Worm (Caenorhabditis elegans) whole organism, L1 larva: ENCODE measurements around the gene D1046.4.
A peak's percentile ranks its signal among the peaks of the same experiment; 100 is the strongest.

Source experiments
- C04F5.9 ChIP-seq: sonication (generic microtip); optimal IDR thresholded peaks from 2 replicates; lab custom pipeline; 2016; ENCODE audit warnings: missing genetic modification characterization, missing compliant biosample characterization
- C16A3.4 ChIP-seq: fragments of 150-350 bp; optimal IDR thresholded peaks from 2 replicates; lab custom pipeline; 2014; ENCODE audit warnings: missing biosample characterization, missing genetic modification characterization
- F16B12.6 ChIP-seq: fragments of 150-350 bp; optimal IDR thresholded peaks from 2 replicates; lab custom pipeline; 2014; ENCODE audit warnings: missing biosample characterization, missing genetic modification characterization
- aha-1 ChIP-seq: fragments of 150-350 bp; optimal IDR thresholded peaks from 2 replicates; lab custom pipeline; 2014; ENCODE audit warnings: missing biosample characterization, missing genetic modification characterization
- alr-1 ChIP-seq: fragments of 200-800 bp; sonication (Bioruptor generic); optimal IDR thresholded peaks from 2 replicates; lab custom pipeline; 2018; ENCODE audit warnings: borderline replicate concordance, mild to moderate bottlenecking, missing genetic modification characterization, missing compliant biosample characterization
- ceh-82 ChIP-seq, 3 experiments: fragments of 150-350 bp in 1 of 3; sonication (generic microtip) in 2 of 3; optimal IDR thresholded peaks; 2 replicates each; lab custom pipeline; 2014 to 2017; ENCODE audit warnings: missing biosample characterization in 3 of 3, missing genetic modification characterization in 3 of 3
- ces-1 ChIP-seq: fragments of 150-350 bp; optimal IDR thresholded peaks from 2 replicates; lab custom pipeline; 2014; ENCODE audit warnings: missing biosample characterization, missing genetic modification reagents, missing genetic modification characterization
- dpl-1 ChIP-seq, 3 experiments: fragments of 150-350 bp in 2 of 3; sonication (generic microtip) in 1 of 3; optimal IDR thresholded peaks; 2 replicates each; lab custom pipeline; 2014 to 2017; ENCODE audit warnings: missing biosample characterization in 3 of 3, missing genetic modification characterization in 3 of 3, missing genetic modification reagents in 3 of 3
- efl-1 ChIP-seq, 4 experiments: fragments of 150-350 bp; optimal IDR thresholded peaks in 3 of 4; peaks in 1 of 4; 1 replicate in 1 of 4; 2 replicates in 3 of 4; lab custom pipeline; 2014; ENCODE audit warnings: missing biosample characterization in 2 of 4, missing genetic modification characterization in 2 of 4, missing genetic modification reagents in 2 of 4
- egl-27 ChIP-seq, 2 experiments: fragments of 150-350 bp in 1 of 2; sonication (generic microtip); optimal IDR thresholded peaks; 3 replicates each; lab custom pipeline; 2017 to 2018; ENCODE audit warnings: missing biosample characterization in 2 of 2, missing genetic modification characterization in 2 of 2, missing genetic modification reagents in 2 of 2
- ets-5 ChIP-seq: fragments of 200-800 bp; sonication (Bioruptor generic); IDR thresholded peaks from 2 replicates; pipeline ENCODE4 v1.3.6; 2022; ENCODE audit warnings: missing genetic modification characterization, missing compliant biosample characterization
- fkh-4 ChIP-seq: sonication (generic microtip); optimal IDR thresholded peaks from 2 replicates; lab custom pipeline; 2016; ENCODE audit warnings: missing compliant biosample characterization, missing genetic modification characterization, borderline replicate concordance
- fkh-8 ChIP-seq: sonication (generic microtip); optimal IDR thresholded peaks from 2 replicates; lab custom pipeline; 2016; ENCODE audit warnings: mild to moderate bottlenecking, missing genetic modification characterization, missing compliant biosample characterization
- grh-1 ChIP-seq: fragments of 200-800 bp; sonication (Bioruptor generic); IDR thresholded peaks from 2 replicates; pipeline ENCODE4 v1.3.6; 2022; ENCODE audit warnings: missing genetic modification reagents, missing genetic modification characterization, missing compliant biosample characterization
- hlh-17 ChIP-seq: fragments of 200-800 bp; sonication (Bioruptor generic); optimal IDR thresholded peaks from 2 replicates; lab custom pipeline; 2018; ENCODE audit warnings: missing genetic modification characterization, mild to moderate bottlenecking, missing compliant biosample characterization, moderate library complexity, borderline replicate concordance
- hlh-4 ChIP-seq: sonication (generic microtip); optimal IDR thresholded peaks from 2 replicates; lab custom pipeline; 2016; ENCODE audit warnings: mild to moderate bottlenecking, missing genetic modification characterization, missing compliant biosample characterization
- hpl-2 ChIP-seq: fragments of 150-350 bp; optimal IDR thresholded peaks from 2 replicates; lab custom pipeline; 2014; ENCODE audit warnings: missing biosample characterization, missing genetic modification reagents, missing genetic modification characterization
- jun-1 ChIP-seq: fragments of 150-350 bp; optimal IDR thresholded peaks from 2 replicates; lab custom pipeline; 2014; ENCODE audit warnings: missing biosample characterization, missing genetic modification reagents, missing genetic modification characterization
- lin-13 ChIP-seq: fragments of 150-350 bp; optimal IDR thresholded peaks from 2 replicates; lab custom pipeline; 2014; ENCODE audit warnings: missing biosample characterization, missing genetic modification reagents, missing genetic modification characterization
- lin-15B ChIP-seq: fragments of 150-350 bp; sonication (generic microtip); optimal IDR thresholded peaks from 3 replicates; lab custom pipeline; 2014; ENCODE audit warnings: missing biosample characterization, missing genetic modification characterization
- lin-35 ChIP-seq, 2 experiments: fragments of 150-350 bp; optimal IDR thresholded peaks; 2 replicates each; lab custom pipeline; 2014; ENCODE audit warnings: missing biosample characterization in 2 of 2, missing genetic modification characterization in 2 of 2, missing genetic modification reagents in 2 of 2
- lsy-2 ChIP-seq, 2 experiments: fragments of 150-350 bp; optimal IDR thresholded peaks; 2 replicates each; lab custom pipeline; 2014; ENCODE audit warnings: missing biosample characterization in 2 of 2, missing genetic modification characterization in 2 of 2
- mab-9 ChIP-seq: fragments of 200-800 bp; sonication (Bioruptor generic); IDR thresholded peaks from 2 replicates; pipeline ENCODE4 v1.3.6; 2022; ENCODE audit warnings: missing genetic modification reagents, missing genetic modification characterization, missing compliant biosample characterization
- mdl-1 ChIP-seq, 2 experiments: fragments of 150-350 bp; optimal IDR thresholded peaks; 2 replicates each; lab custom pipeline; 2014 to 2017; ENCODE audit warnings: missing biosample characterization in 2 of 2, missing genetic modification characterization in 2 of 2, inconsistent platforms in 1 of 2
- mef-2 ChIP-seq: fragments of 150-350 bp; optimal IDR thresholded peaks from 2 replicates; lab custom pipeline; 2014; ENCODE audit warnings: missing biosample characterization, missing genetic modification characterization
- nhr-11 ChIP-seq: fragments of 150-350 bp; optimal IDR thresholded peaks from 2 replicates; lab custom pipeline; 2014; ENCODE audit warnings: missing biosample characterization, missing genetic modification characterization
- nhr-12 ChIP-seq: sonication (generic microtip); optimal IDR thresholded peaks from 2 replicates; lab custom pipeline; 2017; ENCODE audit warnings: missing biosample characterization, missing genetic modification characterization
- nhr-28 ChIP-seq: fragments of 150-350 bp; optimal IDR thresholded peaks from 2 replicates; lab custom pipeline; 2014; ENCODE audit warnings: missing biosample characterization, missing genetic modification characterization
- nhr-71 ChIP-seq: sonication (generic microtip); optimal IDR thresholded peaks from 2 replicates; lab custom pipeline; 2016; ENCODE audit warnings: mild to moderate bottlenecking, missing genetic modification characterization, moderate library complexity, missing compliant biosample characterization
- nhr-84 ChIP-seq: sonication (generic microtip); optimal IDR thresholded peaks from 2 replicates; lab custom pipeline; 2017; ENCODE audit warnings: missing biosample characterization, missing genetic modification characterization
- nhr-90 ChIP-seq: sonication (generic microtip); optimal IDR thresholded peaks from 2 replicates; lab custom pipeline; 2016; ENCODE audit warnings: mild to moderate bottlenecking, missing genetic modification characterization, missing compliant biosample characterization; ENCODE audit not compliant: poor library complexity
- pag-3 ChIP-seq: sonication (generic microtip); optimal IDR thresholded peaks from 2 replicates; lab custom pipeline; 2017; ENCODE audit warnings: missing genetic modification characterization, mild to moderate bottlenecking, missing compliant biosample characterization, antibody characterized with exemption, borderline replicate concordance; ENCODE audit not compliant: insufficient read depth
- pax-3 ChIP-seq: fragments of 200-800 bp; sonication (Bioruptor generic); optimal IDR thresholded peaks from 2 replicates; lab custom pipeline; 2018; ENCODE audit warnings: mild to moderate bottlenecking, missing genetic modification characterization, moderate library complexity, missing compliant biosample characterization
- pqm-1 ChIP-seq: sonication (generic microtip); optimal IDR thresholded peaks from 3 replicates; lab custom pipeline; 2017; ENCODE audit warnings: missing biosample characterization, missing genetic modification characterization
- skn-1 ChIP-seq: fragments of 150-350 bp; optimal IDR thresholded peaks from 2 replicates; lab custom pipeline; 2014; ENCODE audit warnings: missing biosample characterization, missing genetic modification characterization
- snpc-4 ChIP-seq: fragments of 150-350 bp; optimal IDR thresholded peaks from 2 replicates; lab custom pipeline; 2014; ENCODE audit warnings: missing biosample characterization, missing genetic modification characterization
- snu-23 ChIP-seq: sonication (generic microtip); optimal IDR thresholded peaks from 2 replicates; lab custom pipeline; 2016; ENCODE audit warnings: missing genetic modification characterization, missing compliant biosample characterization
- sptf-1 ChIP-seq: fragments of 150-350 bp; optimal IDR thresholded peaks from 2 replicates; lab custom pipeline; 2014; ENCODE audit warnings: missing biosample characterization, missing genetic modification characterization
- swsn-7 ChIP-seq: sonication (generic microtip); optimal IDR thresholded peaks from 2 replicates; lab custom pipeline; 2016; ENCODE audit warnings: missing genetic modification characterization, missing compliant biosample characterization
- tbx-2 ChIP-seq: sonication (generic microtip); optimal IDR thresholded peaks from 2 replicates; lab custom pipeline; 2016; ENCODE audit warnings: missing genetic modification characterization, missing compliant biosample characterization
- unc-30 ChIP-seq: sonication (generic microtip); optimal IDR thresholded peaks from 2 replicates; lab custom pipeline; 2017; ENCODE audit warnings: missing biosample characterization, missing genetic modification characterization
- unc-62 ChIP-seq: fragments of 150-350 bp; optimal IDR thresholded peaks from 2 replicates; lab custom pipeline; 2014; ENCODE audit warnings: missing biosample characterization, missing genetic modification reagents, missing genetic modification characterization
- unc-86 ChIP-seq: sonication (generic microtip); optimal IDR thresholded peaks from 2 replicates; lab custom pipeline; 2016; ENCODE audit warnings: missing genetic modification characterization, missing compliant biosample characterization
- unc-98 ChIP-seq: fragments of 200-800 bp; sonication (Bioruptor generic); IDR thresholded peaks from 2 replicates; pipeline ENCODE4 v1.3.6; 2022; ENCODE audit warnings: missing genetic modification characterization, missing compliant biosample characterization
- vab-15 ChIP-seq: sonication (generic microtip); optimal IDR thresholded peaks from 2 replicates; lab custom pipeline; 2017; ENCODE audit warnings: missing genotype, mild to moderate bottlenecking, missing genetic modification characterization, missing compliant biosample characterization
- xbp-1 ChIP-seq: sonication (generic microtip); optimal IDR thresholded peaks from 2 replicates; lab custom pipeline; 2016; ENCODE audit warnings: missing genetic modification characterization, missing compliant biosample characterization
- zag-1 ChIP-seq: fragments of 150-350 bp; optimal IDR thresholded peaks from 2 replicates; lab custom pipeline; 2014; ENCODE audit warnings: missing biosample characterization, missing genetic modification characterization
- zip-4 ChIP-seq: fragments of 200-800 bp; sonication (Bioruptor generic); optimal IDR thresholded peaks from 2 replicates; lab custom pipeline; 2018; ENCODE audit warnings: mild to moderate bottlenecking, missing genetic modification characterization, moderate library complexity, missing compliant biosample characterization
- ztf-4 ChIP-seq: fragments of 150-350 bp; optimal IDR thresholded peaks from 2 replicates; lab custom pipeline; 2014; ENCODE audit warnings: missing biosample characterization, missing genetic modification characterization

The D1046.4 gene

ce11 chrIV:8947146-8947545 lies 13.5 kb downstream of the D1046.4 start (continued):
- no peak for TF ChIP-seq egl-27 (tag; optimal IDR thresholded peaks at IDR 0.05; lab: Kevin White, UChicago)
- no peak for TF ChIP-seq F16B12.6 (tag; lab: Kevin White, UChicago)
- no peak for TF ChIP-seq sptf-1
- TF ChIP-seq alr-1 (tag; lab: Kevin White, UChicago): no peak
- TF ChIP-seq zag-1 (tag; lab: Kevin White, UChicago): no peak
- no peak for TF ChIP-seq mef-2 (tag; lab: Kevin White, UChicago)
- no peak for TF ChIP-seq jun-1
- TF ChIP-seq nhr-28 (tag; lab: Kevin White, UChicago): no peak
- TF ChIP-seq nhr-12: no peak
- TF ChIP-seq fkh-8 (tag; lab: Kevin White, UChicago): peak; percentile 73
- no peak for TF ChIP-seq aha-1 (tag; lab: Kevin White, UChicago)
- TF ChIP-seq unc-98 (GFP tag; lab: Robert Waterston, UW): no peak
- TF ChIP-seq fkh-4 (tag; lab: Kevin White, UChicago): no peak
- TF ChIP-seq ceh-82 (tag; optimal IDR thresholded peaks at IDR 0.05; lab: Kevin White, UChicago): peak in 1 of 3 experiments; percentile 19
- TF ChIP-seq mdl-1 (tag; optimal IDR thresholded peaks at IDR 0.05; lab: Kevin White, UChicago): peak in 1 of 2 experiments; percentile 52
- no peak for TF ChIP-seq hlh-17 (GFP tag; lab: Kevin White, UChicago)
- TF ChIP-seq hlh-4: no peak
- no peak for TF ChIP-seq grh-1 (GFP tag; lab: Robert Waterston, UW)
- TF ChIP-seq skn-1 (tag; lab: Kevin White, UChicago): no peak
- TF ChIP-seq vab-15 (tag; lab: Kevin White, UChicago): no peak
- no peak for TF ChIP-seq pqm-1
- TF ChIP-seq pag-3 (tag; lab: Kevin White, UChicago): no peak
- no peak for TF ChIP-seq mab-9
- no peak for TF ChIP-seq ets-5
- peak; percentile 55 for TF ChIP-seq unc-86 (tag; lab: Kevin White, UChicago)
- no peak for TF ChIP-seq unc-30
- peak; percentile 50 for TF ChIP-seq snpc-4
- TF ChIP-seq lin-13 (GFP tag; lab: Kevin White, UChicago): no peak
- TF ChIP-seq ztf-4: no peak
- TF ChIP-seq unc-62 (GFP tag; lab: Kevin White, UChicago): no peak
- TF ChIP-seq swsn-7 (tag; lab: Kevin White, UChicago): peak; percentile 42
- no peak for TF ChIP-seq ces-1 (GFP tag; lab: Kevin White, UChicago)
- TF ChIP-seq lsy-2 (tag; optimal IDR thresholded peaks at IDR 0.05; lab: Kevin White, UChicago): peak; percentile 31 to 62
- no peak for TF ChIP-seq lin-15B (tag; lab: Kevin White, UChicago)
- no peak for TF ChIP-seq nhr-90 (tag; lab: Kevin White, UChicago)
- peak; percentile 50 for TF ChIP-seq xbp-1
- TF ChIP-seq efl-1 (optimal IDR thresholded peaks at IDR 0.05; lab: Kevin White, UChicago): peak in 1 of 2 experiments; percentile 33
- peak; percentile 17 to 32 for TF ChIP-seq efl-1 (GFP tag; optimal IDR thresholded peaks at IDR 0.05 in 1 of 2; lab: Kevin White, UChicago)
- no peak for TF ChIP-seq C04F5.9 (tag; lab: Kevin White, UChicago)

ce11 chrIV:8949078-8950039 lies 15.7 kb downstream of the D1046.4 start:
- TF ChIP-seq pqm-1 (no peak), hpl-2 (GFP tag; lab: Kevin White, UChicago) (no peak), ets-5 (no peak), snu-23 (GFP tag; lab: Kevin White, UChicago) (peak; percentile 93), mef-2 (tag; lab: Kevin White, UChicago) (no peak), fkh-4 (tag; lab: Kevin White, UChicago) (no peak), C16A3.4 (peak; percentile 51), lin-35 (GFP tag; optimal IDR thresholded peaks at IDR 0.05; lab: Kevin White, UChicago) (peak; percentile 9 to 91), ztf-4 (no peak), xbp-1 (peak; percentile 64), nhr-71 (tag; lab: Kevin White, UChicago) (peak; percentile 94), zip-4 (GFP tag; lab: Kevin White, UChicago) (no peak), tbx-2 (tag; lab: Kevin White, UChicago) (peak; percentile 79), unc-86 (tag; lab: Kevin White, UChicago) (no peak), hlh-4 (no peak), nhr-11 (no peak), nhr-84 (tag; lab: Kevin White, UChicago) (no peak), dpl-1 (GFP tag; optimal IDR thresholded peaks at IDR 0.05; lab: Kevin White, UChicago) (peak; percentile 23 to 70 (median 53)), pax-3 (tag; lab: Kevin White, UChicago) (peak; percentile 65)
